Worm (Caenorhabditis elegans) whole organism, mixed stage, embryonic: Measurements from ENCODE around the gene pssy-2.

Experiments used
- bed-3 ChIP-seq: fragments of 200-800 bp; sonication (Bioruptor generic); optimal IDR thresholded peaks from 3 replicates; lab custom pipeline; 2018; ENCODE audit warnings: mild to moderate bottlenecking, missing genetic modification characterization, moderate library complexity, missing compliant biosample characterization
- ces-1 ChIP-seq: fragments of 150-350 bp; optimal IDR thresholded peaks from 2 replicates; lab custom pipeline; 2014; ENCODE audit warnings: missing biosample characterization, missing genetic modification reagents, missing genetic modification characterization
- drap-1 ChIP-seq: fragments of 200-800 bp; sonication (Bioruptor generic); optimal IDR thresholded peaks from 3 replicates; lab custom pipeline; 2018; ENCODE audit warnings: mild to moderate bottlenecking, missing genetic modification characterization, missing compliant biosample characterization
- elt-1 ChIP-seq: sonication (generic microtip); optimal IDR thresholded peaks from 2 replicates; lab custom pipeline; 2017; ENCODE audit warnings: missing genetic modification characterization, mild to moderate bottlenecking, missing compliant biosample characterization, antibody characterized with exemption, moderate library complexity, borderline replicate concordance; ENCODE audit not compliant: insufficient read depth
- elt-3 ChIP-seq: fragments of 150-350 bp; optimal IDR thresholded peaks from 2 replicates; lab custom pipeline; 2014; ENCODE audit warnings: missing biosample characterization, missing genetic modification characterization
- flh-1 ChIP-seq: fragments of 200-800 bp; sonication (Bioruptor generic); optimal IDR thresholded peaks from 2 replicates; lab custom pipeline; 2018; ENCODE audit warnings: mild to moderate bottlenecking, missing genetic modification characterization, moderate library complexity, missing compliant biosample characterization
- ham-2 ChIP-seq: fragments of 200-800 bp; sonication (Bioruptor generic); optimal IDR thresholded peaks from 2 replicates; lab custom pipeline; 2018; ENCODE audit warnings: mild to moderate bottlenecking, missing genetic modification characterization, missing compliant biosample characterization
- lin-13 ChIP-seq: fragments of 150-350 bp; optimal IDR thresholded peaks from 2 replicates; lab custom pipeline; 2014; ENCODE audit warnings: missing biosample characterization, missing genetic modification characterization
- lin-32 ChIP-seq: fragments of 200-800 bp; sonication (Bioruptor generic); optimal IDR thresholded peaks from 2 replicates; lab custom pipeline; 2018; ENCODE audit warnings: mild to moderate bottlenecking, missing genetic modification characterization, missing compliant biosample characterization
- lsy-2 ChIP-seq: fragments of 150-350 bp; optimal IDR thresholded peaks from 2 replicates; lab custom pipeline; 2014; ENCODE audit warnings: missing biosample characterization, missing genetic modification characterization
- mab-5 ChIP-seq: fragments of 150-350 bp; optimal IDR thresholded peaks from 2 replicates; lab custom pipeline; 2014; ENCODE audit warnings: missing biosample characterization, missing genetic modification characterization
- mep-1 ChIP-seq: fragments of 150-350 bp; optimal IDR thresholded peaks from 2 replicates; lab custom pipeline; 2017; ENCODE audit warnings: missing biosample characterization, missing genetic modification reagents, missing genetic modification characterization, inconsistent platforms
- nhr-12 ChIP-seq: fragments of 150-350 bp; optimal IDR thresholded peaks from 2 replicates; lab custom pipeline; 2014; ENCODE audit warnings: missing biosample characterization, missing genetic modification characterization
- nhr-2 ChIP-seq: fragments of 150-350 bp; optimal IDR thresholded peaks from 2 replicates; lab custom pipeline; 2014; ENCODE audit warnings: missing biosample characterization, missing genetic modification characterization
- nhr-237 ChIP-seq: fragments of 150-350 bp; optimal IDR thresholded peaks from 2 replicates; lab custom pipeline; 2014; ENCODE audit warnings: missing biosample characterization, missing genetic modification characterization
- nhr-28 ChIP-seq: fragments of 150-350 bp; optimal IDR thresholded peaks from 2 replicates; lab custom pipeline; 2014; ENCODE audit warnings: missing biosample characterization, missing genetic modification characterization
- nhr-76 ChIP-seq: sonication (generic microtip); optimal IDR thresholded peaks from 2 replicates; lab custom pipeline; 2017; ENCODE audit warnings: missing biosample characterization, missing genetic modification characterization
- pha-4 ChIP-seq: fragments of 150-350 bp; optimal IDR thresholded peaks from 2 replicates; lab custom pipeline; 2018; ENCODE audit warnings: missing biosample characterization, missing genetic modification reagents, missing genetic modification characterization
- sem-2 ChIP-seq: fragments of 200-800 bp; sonication (Bioruptor generic); optimal IDR thresholded peaks from 2 replicates; lab custom pipeline; 2018; ENCODE audit warnings: mild to moderate bottlenecking, missing genetic modification characterization, missing compliant biosample characterization
- sptf-1 ChIP-seq: sonication (generic microtip); optimal IDR thresholded peaks from 2 replicates; lab custom pipeline; 2017; ENCODE audit warnings: mild to moderate bottlenecking, missing genetic modification characterization, moderate library complexity, missing compliant biosample characterization
- unc-120 ChIP-seq: sonication (generic microtip); optimal IDR thresholded peaks from 2 replicates; lab custom pipeline; 2017; ENCODE audit warnings: missing genetic modification characterization, missing compliant biosample characterization; ENCODE audit not compliant: poor library complexity, severe bottlenecking
- unc-62 ChIP-seq: fragments of 150-350 bp; optimal IDR thresholded peaks from 2 replicates; lab custom pipeline; 2014; ENCODE audit warnings: missing biosample characterization, missing genetic modification reagents, missing genetic modification characterization
- zip-8 ChIP-seq: fragments of 150-350 bp; optimal IDR thresholded peaks from 2 replicates; lab custom pipeline; 2014; ENCODE audit warnings: missing biosample characterization, missing genetic modification characterization
- ztf-11 ChIP-seq: fragments of 150-350 bp; optimal IDR thresholded peaks from 2 replicates; lab custom pipeline; 2014; ENCODE audit warnings: missing biosample characterization, missing genetic modification characterization

pssy-2 gene

DNA sequence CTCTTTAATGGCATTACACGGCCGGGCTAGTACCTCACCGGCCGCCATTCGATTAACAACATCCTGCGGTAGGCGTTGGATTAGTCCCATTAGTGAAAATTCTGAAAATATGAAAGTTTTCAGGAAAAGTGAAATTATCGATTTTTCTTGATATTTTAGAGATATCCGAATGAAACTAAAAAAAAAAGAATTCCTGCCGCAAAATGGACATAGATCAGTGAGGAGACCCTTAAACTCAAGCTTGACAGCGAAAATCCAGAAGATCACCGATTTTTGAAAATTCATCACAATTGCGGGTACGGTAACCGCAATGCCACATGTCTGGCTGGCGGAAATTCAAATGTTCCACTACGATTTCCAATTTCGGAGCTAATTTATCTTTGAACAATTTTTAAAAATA, 42.9 kb downstream of the pssy-2 start, which contains the start of gene mlh-1:
mlh-1 (minus strand) TSS at position 101 of the 400 bp plus-strand sequence.
- TF ChIP-seq nhr-2 (no peak), mep-1 (tag; lab: Kevin White, UChicago) (no peak), ces-1 (GFP tag; lab: Kevin White, UChicago) (peak; percentile 21), nhr-12 (no peak)

DNA sequence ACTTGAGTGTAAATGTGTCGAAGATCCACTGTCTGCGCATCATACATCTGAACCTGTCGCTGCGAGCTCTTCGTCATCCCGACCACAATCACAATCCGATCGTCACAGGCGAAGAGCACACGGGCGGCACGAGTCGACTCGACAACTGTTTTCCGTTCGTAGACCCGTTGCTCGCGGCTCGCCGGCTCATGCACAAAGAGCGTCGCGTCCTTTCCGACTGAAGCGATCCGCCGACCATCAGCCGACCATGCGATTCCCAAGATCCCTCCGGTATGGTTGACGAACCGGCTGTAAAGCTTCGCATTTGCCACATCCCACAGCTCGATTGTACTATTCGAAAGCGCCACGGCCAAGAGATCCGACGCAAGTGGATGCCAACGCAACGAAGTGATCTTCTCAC, 46.8 kb downstream of the pssy-2 start:
- TF ChIP-seq flh-1 (GFP tag; lab: Kevin White, UChicago) (no peak), ham-2 (GFP tag; lab: Kevin White, UChicago) (no peak), lin-32 (GFP tag; lab: Kevin White, UChicago) (no peak), nhr-28 (tag; lab: Kevin White, UChicago) (no peak), bed-3 (GFP tag; lab: Kevin White, UChicago) (no peak), elt-1 (tag; lab: Kevin White, UChicago) (no peak), drap-1 (no peak), mab-5 (no peak), lin-13 (tag; lab: Kevin White, UChicago) (no peak), zip-8 (no peak), nhr-237 (tag; lab: Kevin White, UChicago) (no peak), nhr-12 (no peak), ztf-11 (no peak), pha-4 (tag; lab: Kevin White, UChicago) (no peak), unc-62 (no peak), nhr-76 (no peak)

DNA sequence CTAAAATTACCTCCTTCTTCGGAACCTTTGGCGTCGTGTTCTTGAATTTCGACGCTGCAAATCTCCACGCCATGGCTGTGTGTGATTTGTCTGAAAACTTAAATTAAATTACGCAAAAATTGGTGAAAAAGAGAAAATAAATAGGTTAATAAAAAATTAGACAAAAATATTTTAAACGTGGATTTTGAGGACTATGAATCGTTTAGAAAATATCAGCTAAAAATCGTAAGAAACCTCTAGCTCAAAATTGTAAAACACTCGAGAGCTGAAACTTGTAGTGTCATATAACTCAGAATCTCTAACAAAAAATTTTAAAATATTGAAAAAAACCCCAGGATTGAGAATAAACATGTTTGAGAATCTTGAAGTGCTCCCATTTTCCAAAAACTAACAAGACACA, 52.4 kb downstream of the pssy-2 start, which contains the start of gene pod-1:
pod-1 (minus strand) TSS at position 101 of the 400 bp plus-strand sequence.
- TF ChIP-seq lsy-2 (tag; lab: Kevin White, UChicago) (no peak), flh-1 (GFP tag; lab: Kevin White, UChicago) (no peak), unc-120 (tag; lab: Kevin White, UChicago) (no peak), nhr-28 (tag; lab: Kevin White, UChicago) (no peak), pha-4 (tag; lab: Kevin White, UChicago) (no peak), ztf-11 (no peak), sem-2 (GFP tag; lab: Kevin White, UChicago) (no peak), elt-3 (tag; lab: Kevin White, UChicago) (no peak), sptf-1 (tag; lab: Kevin White, UChicago) (no peak), ham-2 (GFP tag; lab: Kevin White, UChicago) (no peak), mab-5 (no peak)
